Worm (Caenorhabditis elegans) whole organism, L1 larva: ENCODE results near the gene W03B1.9.

Experiments
- C04F5.9 ChIP-seq: sonication (generic microtip); optimal IDR thresholded peaks from 2 replicates; lab custom pipeline; 2016; ENCODE audit warnings: missing genetic modification characterization, missing compliant biosample characterization
- C16A3.4 ChIP-seq: fragments of 150-350 bp; optimal IDR thresholded peaks from 2 replicates; lab custom pipeline; 2014; ENCODE audit warnings: missing biosample characterization, missing genetic modification characterization
- C34B4.2 ChIP-seq: sonication (generic microtip); optimal IDR thresholded peaks from 2 replicates; lab custom pipeline; 2017; ENCODE audit warnings: mild to moderate bottlenecking, missing genetic modification characterization, missing compliant biosample characterization
- Y116A8C.19 ChIP-seq: sonication (generic microtip); optimal IDR thresholded peaks from 2 replicates; lab custom pipeline; 2016; ENCODE audit warnings: missing compliant biosample characterization, missing genetic modification characterization, borderline replicate concordance
- alr-1 ChIP-seq: fragments of 200-800 bp; sonication (Bioruptor generic); optimal IDR thresholded peaks from 2 replicates; lab custom pipeline; 2018; ENCODE audit warnings: borderline replicate concordance, mild to moderate bottlenecking, missing genetic modification characterization, missing compliant biosample characterization
- ceh-63 ChIP-seq: fragments of 200-800 bp; sonication (Bioruptor generic); optimal IDR thresholded peaks from 2 replicates; lab custom pipeline; 2018; ENCODE audit warnings: mild to moderate bottlenecking, missing genetic modification characterization, missing compliant biosample characterization
- ceh-8 ChIP-seq: fragments of 200-800 bp; sonication (Bioruptor generic); optimal IDR thresholded peaks from 2 replicates; lab custom pipeline; 2018; ENCODE audit warnings: mild to moderate bottlenecking, missing genetic modification characterization, moderate library complexity, missing compliant biosample characterization
- ceh-88 ChIP-seq: fragments of 200-800 bp; sonication (Bioruptor generic); IDR thresholded peaks from 2 replicates; pipeline ENCODE4 v1.3.6; 2022; ENCODE audit warnings: missing genetic modification characterization, missing compliant biosample characterization
- efl-1 ChIP-seq, 4 experiments: fragments of 150-350 bp; optimal IDR thresholded peaks in 3 of 4; peaks in 1 of 4; 1 replicate in 1 of 4; 2 replicates in 3 of 4; lab custom pipeline; 2014; ENCODE audit warnings: missing biosample characterization in 2 of 4, missing genetic modification characterization in 2 of 4, missing genetic modification reagents in 2 of 4
- egl-13 ChIP-seq: sonication (generic microtip); optimal IDR thresholded peaks from 2 replicates; lab custom pipeline; 2016; ENCODE audit warnings: missing genotype, missing genetic modification reagents, missing genetic modification characterization, missing compliant biosample characterization
- egl-27 ChIP-seq, 2 experiments: fragments of 150-350 bp in 1 of 2; sonication (generic microtip); optimal IDR thresholded peaks; 3 replicates each; lab custom pipeline; 2017 to 2018; ENCODE audit warnings: missing biosample characterization in 2 of 2, missing genetic modification characterization in 2 of 2, missing genetic modification reagents in 2 of 2
- elt-2 ChIP-seq: sonication (generic microtip); optimal IDR thresholded peaks from 2 replicates; lab custom pipeline; 2016; ENCODE audit warnings: missing genetic modification characterization, mild to moderate bottlenecking, inconsistent platforms, missing compliant biosample characterization, missing genetic modification reagents
- fkh-10 ChIP-seq: sonication (generic microtip); optimal IDR thresholded peaks from 2 replicates; lab custom pipeline; 2017; ENCODE audit warnings: missing biosample characterization, missing genetic modification reagents, missing genetic modification characterization
- fos-1 ChIP-seq: fragments of 150-350 bp; optimal IDR thresholded peaks from 2 replicates; lab custom pipeline; 2014; ENCODE audit warnings: missing biosample characterization, missing genetic modification characterization
- hlh-4 ChIP-seq: sonication (generic microtip); optimal IDR thresholded peaks from 2 replicates; lab custom pipeline; 2016; ENCODE audit warnings: mild to moderate bottlenecking, missing genetic modification characterization, missing compliant biosample characterization
- hpl-2 ChIP-seq: fragments of 150-350 bp; optimal IDR thresholded peaks from 2 replicates; lab custom pipeline; 2014; ENCODE audit warnings: missing biosample characterization, missing genetic modification reagents, missing genetic modification characterization
- lin-14 ChIP-seq: fragments of 200-800 bp; sonication (Bioruptor generic); optimal IDR thresholded peaks from 2 replicates; lab custom pipeline; 2018; ENCODE audit warnings: mild to moderate bottlenecking, missing genetic modification characterization, moderate library complexity, missing compliant biosample characterization
- lin-35 ChIP-seq, 2 experiments: fragments of 150-350 bp; optimal IDR thresholded peaks; 2 replicates each; lab custom pipeline; 2014; ENCODE audit warnings: missing biosample characterization in 2 of 2, missing genetic modification characterization in 2 of 2, missing genetic modification reagents in 2 of 2
- lin-39 ChIP-seq: fragments of 150-350 bp; optimal IDR thresholded peaks from 2 replicates; lab custom pipeline; 2014; ENCODE audit warnings: missing biosample characterization, missing genetic modification reagents, missing genetic modification characterization
- lir-3 ChIP-seq: sonication (generic microtip); optimal IDR thresholded peaks from 2 replicates; lab custom pipeline; 2016; ENCODE audit warnings: mild to moderate bottlenecking, missing genetic modification characterization, moderate library complexity, missing compliant biosample characterization; ENCODE audit not compliant: poor library complexity
- mdl-1 ChIP-seq, 2 experiments: fragments of 150-350 bp; optimal IDR thresholded peaks; 2 replicates each; lab custom pipeline; 2014 to 2017; ENCODE audit warnings: missing biosample characterization in 2 of 2, missing genetic modification characterization in 2 of 2, inconsistent platforms in 1 of 2
- mef-2 ChIP-seq: fragments of 150-350 bp; optimal IDR thresholded peaks from 2 replicates; lab custom pipeline; 2014; ENCODE audit warnings: missing biosample characterization, missing genetic modification characterization
- mep-1 ChIP-seq: fragments of 150-350 bp; optimal IDR thresholded peaks from 2 replicates; lab custom pipeline; 2014; ENCODE audit warnings: missing biosample characterization, missing genetic modification characterization
- nhr-11 ChIP-seq: fragments of 150-350 bp; optimal IDR thresholded peaks from 2 replicates; lab custom pipeline; 2014; ENCODE audit warnings: missing biosample characterization, missing genetic modification characterization
- nhr-19 ChIP-seq: fragments of 200-800 bp; sonication (Bioruptor generic); conservative IDR thresholded peaks from 2 replicates; pipeline ENCODE4 v1.3.6; 2022; ENCODE audit warnings: missing genetic modification characterization, missing compliant biosample characterization
- nhr-71 ChIP-seq: sonication (generic microtip); optimal IDR thresholded peaks from 2 replicates; lab custom pipeline; 2016; ENCODE audit warnings: mild to moderate bottlenecking, missing genetic modification characterization, moderate library complexity, missing compliant biosample characterization
- nhr-77 ChIP-seq: fragments of 150-350 bp; optimal IDR thresholded peaks from 2 replicates; lab custom pipeline; 2014; ENCODE audit warnings: missing biosample characterization, missing genetic modification characterization
- nhr-85 ChIP-seq: sonication (generic microtip); peaks from one replicate; lab custom pipeline; 2016; ENCODE audit warnings: missing genetic modification characterization, inconsistent platforms, missing compliant biosample characterization
- pag-3 ChIP-seq: sonication (generic microtip); optimal IDR thresholded peaks from 2 replicates; lab custom pipeline; 2017; ENCODE audit warnings: missing genetic modification characterization, mild to moderate bottlenecking, missing compliant biosample characterization, antibody characterized with exemption, borderline replicate concordance; ENCODE audit not compliant: insufficient read depth
- rnt-1 ChIP-seq: sonication (generic microtip); optimal IDR thresholded peaks from 2 replicates; lab custom pipeline; 2016; ENCODE audit warnings: mild to moderate bottlenecking, missing genetic modification characterization, moderate library complexity, missing compliant biosample characterization
- snpc-4 ChIP-seq: fragments of 150-350 bp; optimal IDR thresholded peaks from 2 replicates; lab custom pipeline; 2014; ENCODE audit warnings: missing biosample characterization, missing genetic modification characterization
- sox-4 ChIP-seq: sonication (generic microtip); optimal IDR thresholded peaks from 2 replicates; lab custom pipeline; 2016; ENCODE audit warnings: missing genetic modification characterization, missing compliant biosample characterization
- sup-37 ChIP-seq: fragments of 200-800 bp; sonication (Bioruptor generic); optimal IDR thresholded peaks from 2 replicates; lab custom pipeline; 2018; ENCODE audit warnings: mild to moderate bottlenecking, missing genetic modification characterization, missing compliant biosample characterization
- tlp-1 ChIP-seq: fragments of 150-350 bp; optimal IDR thresholded peaks from 2 replicates; lab custom pipeline; 2014; ENCODE audit warnings: missing biosample characterization, missing genetic modification characterization
- unc-30 ChIP-seq: sonication (generic microtip); optimal IDR thresholded peaks from 2 replicates; lab custom pipeline; 2017; ENCODE audit warnings: missing biosample characterization, missing genetic modification characterization
- unc-86 ChIP-seq: sonication (generic microtip); optimal IDR thresholded peaks from 2 replicates; lab custom pipeline; 2016; ENCODE audit warnings: missing genetic modification characterization, missing compliant biosample characterization
- vab-15 ChIP-seq: sonication (generic microtip); optimal IDR thresholded peaks from 2 replicates; lab custom pipeline; 2017; ENCODE audit warnings: missing genotype, mild to moderate bottlenecking, missing genetic modification characterization, missing compliant biosample characterization
- zip-4 ChIP-seq: fragments of 200-800 bp; sonication (Bioruptor generic); optimal IDR thresholded peaks from 2 replicates; lab custom pipeline; 2018; ENCODE audit warnings: mild to moderate bottlenecking, missing genetic modification characterization, moderate library complexity, missing compliant biosample characterization
- ztf-11 ChIP-seq, 2 experiments: sonication (generic microtip); optimal IDR thresholded peaks; 2 replicates each; lab custom pipeline; 2016 to 2017; ENCODE audit warnings: missing genetic modification characterization in 2 of 2, missing biosample characterization in 1 of 2, missing compliant biosample characterization in 1 of 2
- ztf-4 ChIP-seq: fragments of 150-350 bp; optimal IDR thresholded peaks from 2 replicates; lab custom pipeline; 2014; ENCODE audit warnings: missing biosample characterization, missing genetic modification characterization

The W03B1.9 gene

ce11 chrIV:4360497-4360896 lies 3.7 kb upstream of the W03B1.9 start, which contains the start of gene F55F10.1 (continued):
- TF ChIP-seq Y116A8C.19 (tag; lab: Kevin White, UChicago) = no peak
- TF ChIP-seq ztf-11 (tag; optimal IDR thresholded peaks at IDR 0.05; lab: Kevin White, UChicago) = no peak
- TF ChIP-seq pag-3 (tag; lab: Kevin White, UChicago) = no peak
- no peak for TF ChIP-seq fos-1
- no peak for TF ChIP-seq fkh-10
- no peak for TF ChIP-seq mef-2
- no peak for TF ChIP-seq C34B4.2 (tag; lab: Kevin White, UChicago)
- no peak for TF ChIP-seq lin-14
- TF ChIP-seq lin-35 (GFP tag; optimal IDR thresholded peaks at IDR 0.05; lab: Kevin White, UChicago) = peak; percentile 81 to 85
- no peak for TF ChIP-seq vab-15 (tag; lab: Kevin White, UChicago)
- peak; percentile 92 for TF ChIP-seq mep-1
- no peak for TF ChIP-seq ceh-88
- no peak for TF ChIP-seq ceh-63 (GFP tag; lab: Kevin White, UChicago)
- peak; percentile 46 for TF ChIP-seq zip-4 (GFP tag; lab: Kevin White, UChicago)
- TF ChIP-seq nhr-19 (GFP tag; lab: Robert Waterston, UW) = peak; percentile 65
- TF ChIP-seq C16A3.4 (tag; lab: Kevin White, UChicago) = peak; percentile 48
- TF ChIP-seq nhr-77 = no peak
- TF ChIP-seq sox-4 (tag; lab: Kevin White, UChicago) = peak; percentile 59
- TF ChIP-seq alr-1 = no peak
- TF ChIP-seq unc-30 (tag; lab: Kevin White, UChicago) = no peak
- no peak for TF ChIP-seq tlp-1 (tag; lab: Kevin White, UChicago)
- no peak for TF ChIP-seq lir-3 (tag; lab: Kevin White, UChicago)
- peak; percentile 77 to 87 for TF ChIP-seq efl-1 (optimal IDR thresholded peaks at IDR 0.05; lab: Kevin White, UChicago)
- peak; percentile 85 to 98 for TF ChIP-seq efl-1 (GFP tag; optimal IDR thresholded peaks at IDR 0.05 in 1 of 2; lab: Kevin White, UChicago)
- peak in 1 of 2 experiments; percentile 19 for TF ChIP-seq mdl-1 (tag; optimal IDR thresholded peaks at IDR 0.05; lab: Kevin White, UChicago)
- peak; percentile 17 for TF ChIP-seq egl-13 (tag; lab: Kevin White, UChicago)
- no peak for TF ChIP-seq sup-37
- TF ChIP-seq ceh-8 = no peak
- peak; percentile 81 for TF ChIP-seq rnt-1 (tag; lab: Kevin White, UChicago)
- no peak for TF ChIP-seq hlh-4 (tag; lab: Kevin White, UChicago)
- TF ChIP-seq unc-86 (tag; lab: Kevin White, UChicago) = peak; percentile 66
- peak; percentile 38 for TF ChIP-seq nhr-11 (tag; lab: Kevin White, UChicago)
- TF ChIP-seq ztf-4 (tag; lab: Kevin White, UChicago) = no peak
- TF ChIP-seq elt-2 (tag; lab: Kevin White, UChicago) = peak; percentile 25
- TF ChIP-seq snpc-4 (tag; lab: Kevin White, UChicago) = peak; percentile 56
- TF ChIP-seq egl-27 (tag; optimal IDR thresholded peaks at IDR 0.05; lab: Kevin White, UChicago) = no peak

- TF ChIP-seq nhr-11 (tag; lab: Kevin White, UChicago) (no peak), sup-37 (no peak), nhr-85 (tag; lab: Kevin White, UChicago) (no peak), hpl-2 (GFP tag; lab: Kevin White, UChicago) (no peak), C04F5.9 (tag; lab: Kevin White, UChicago) (no peak), Y116A8C.19 (tag; lab: Kevin White, UChicago) (no peak), lin-39 (tag; lab: Kevin White, UChicago) (no peak), nhr-71 (no peak), hlh-4 (tag; lab: Kevin White, UChicago) (no peak)
Measured at ce11 chrIV:4359653-4360052, 2.9 kb upstream of the W03B1.9 start, which contains the start of gene F55F10.3. Gene F55F10.3, plus strand, starts transcription at chrIV:4359953.
